Worm (Caenorhabditis elegans): Measurements from ENCODE around the gene Y116A8C.30.

Gene Y116A8C.30

ce11 chrIV:17103615-17104014 is at the start of gene Y116A8C.30:
Y116A8C.30 (minus strand) TSS chrIV:17103715.
- no peak for TF ChIP-seq nhr-179 (tag; optimal IDR thresholded peaks at IDR 0.05)
- no peak for TF ChIP-seq repo-1 (tag; optimal IDR thresholded peaks at IDR 0.05)
- TF ChIP-seq Y79H2A.3 (GFP tag; conservative IDR thresholded peaks at IDR 0.05), result no peak
- TF ChIP-seq K12H6.12 (tag; optimal IDR thresholded peaks at IDR 0.05), result no peak
- TF ChIP-seq xnd-1 (tag; optimal IDR thresholded peaks at IDR 0.05), result no peak
- TF ChIP-seq F57A8.1 (GFP tag; optimal IDR thresholded peaks at IDR 0.05), result no peak
- TF ChIP-seq zim-3 (tag; optimal IDR thresholded peaks at IDR 0.05), result no peak
- TF ChIP-seq snpc-4 (GFP tag; optimal IDR thresholded peaks at IDR 0.05), result no peak
- peak in 1 of 4 experiments; percentile 45 for TF ChIP-seq snpc-4 (tag; optimal IDR thresholded peaks at IDR 0.05)

- no peak for TF ChIP-seq F57C9.4 (tag; optimal IDR thresholded peaks at IDR 0.05)
- TF ChIP-seq F55B11.4 (tag; optimal IDR thresholded peaks at IDR 0.05; ENCODE audit: borderline replicate concordance, insufficient read depth), result no peak
- TF ChIP-seq tlf-1 (GFP tag; optimal IDR thresholded peaks at IDR 0.05), result no peak
- no peak for TF ChIP-seq B0336.3 (GFP tag; IDR thresholded peaks at IDR 0.05)
- no peak for TF ChIP-seq nfya-2 (GFP tag; IDR thresholded peaks at IDR 0.05)
- no peak for TF ChIP-seq dpff-1 (tag; optimal IDR thresholded peaks at IDR 0.05)
- no peak for TF ChIP-seq K12H6.12 (tag; optimal IDR thresholded peaks at IDR 0.05)
- no peak for TF ChIP-seq ztf-26 (tag; optimal IDR thresholded peaks at IDR 0.05)
- TF ChIP-seq ztf-25 (GFP tag; IDR thresholded peaks at IDR 0.05), result no peak
- TF ChIP-seq let-526 (GFP tag; IDR thresholded peaks at IDR 0.05), result no peak
- TF ChIP-seq fkh-3 (tag; optimal IDR thresholded peaks at IDR 0.05), result no peak
- no peak for TF ChIP-seq C06A6.2 (GFP tag; conservative IDR thresholded peaks at IDR 0.05)
- no peak for TF ChIP-seq dox-1 (GFP tag; IDR thresholded peaks at IDR 0.05)
- no peak for TF ChIP-seq lin-35 (GFP tag; optimal IDR thresholded peaks at IDR 0.05)
- TF ChIP-seq akir-1 (GFP tag; optimal IDR thresholded peaks at IDR 0.05), result no peak
- no peak for TF ChIP-seq lin-40 (tag; optimal IDR thresholded peaks at IDR 0.05)
- no peak for TF ChIP-seq ets-4 (GFP tag; optimal IDR thresholded peaks at IDR 0.05)
- TF ChIP-seq sea-2 (GFP tag; IDR thresholded peaks at IDR 0.05), result no peak
- TF ChIP-seq pha-4 (tag; optimal IDR thresholded peaks at IDR 0.05), result no peak
Observed at ce11 chrIV:17153002-17153401, 49.5 kb upstream of the Y116A8C.30 start.

ce11 chrIV:17150871-17151270 is 47.4 kb upstream of the Y116A8C.30 start, which contains the start of gene Y116A8C.40:
Y116A8C.40 (minus strand) TSS chrIV:17150971.
- TF ChIP-seq F49E8.2 (tag; optimal IDR thresholded peaks at IDR 0.05; ENCODE audit: insufficient read depth) (no peak), gei-17 (GFP tag; optimal IDR thresholded peaks at IDR 0.05) (no peak), fkh-3 (tag; optimal IDR thresholded peaks at IDR 0.05) (no peak), lir-1 (GFP tag; conservative IDR thresholded peaks at IDR 0.05) (no peak)

ce11 chrIV:17150418-17150817 is 46.9 kb upstream of the Y116A8C.30 start:
- TF ChIP-seq dpl-1 (GFP tag; optimal IDR thresholded peaks at IDR 0.05) (peak; percentile 6), D2030.7 (GFP tag; IDR thresholded peaks at IDR 0.05) (peak; percentile 71), attf-6 (GFP tag; IDR thresholded peaks at IDR 0.05) (peak; percentile 91), lsl-1 (GFP tag; optimal IDR thresholded peaks at IDR 0.05) (no peak), rpc-1 (optimal IDR thresholded peaks at IDR 0.05) (no peak), rpc-1 (tag; optimal IDR thresholded peaks at IDR 0.05) (peak; percentile 62), snpc-4 (GFP tag; optimal IDR thresholded peaks at IDR 0.05) (peak; percentile 59), snpc-4 (tag; optimal IDR thresholded peaks at IDR 0.05) (peak in 3 of 4 experiments; percentile 92), ceh-100 (GFP tag; IDR thresholded peaks at IDR 0.05) (0 out of 2 replicates have a peak, but pooled peaks have one; percentile 30), sptf-2 (GFP tag; optimal IDR thresholded peaks at IDR 0.05) (no peak), rcor-1 (GFP tag; IDR thresholded peaks at IDR 0.05) (no peak), tbp1 (GFP tag; optimal IDR thresholded peaks at IDR 0.05) (peak; percentile 79), lin-26 (GFP tag; IDR thresholded peaks at IDR 0.05) (peak; percentile 64; the same call in 1 of the 2 replicates), dox-1 (GFP tag; IDR thresholded peaks at IDR 0.05) (peak; percentile 69)
